Fruit fly (Drosophila melanogaster) whole organism: ENCODE results near the gene CG14151.

Experiments used
- CG8478 ChIP-seq: fragments of >200 bp; optimal IDR thresholded peaks from 2 replicates; lab custom pipeline; 2018; ENCODE audit warnings: inconsistent platforms
- Dll ChIP-seq: fragments of >200 bp; optimal IDR thresholded peaks from 2 replicates; lab custom pipeline; 2017
- usp ChIP-seq: fragments of >200 bp; optimal IDR thresholded peaks from 2 replicates; lab custom pipeline; 2017; ENCODE audit warnings: missing biosample characterization, missing genetic modification characterization, mixed read lengths

DNA sequence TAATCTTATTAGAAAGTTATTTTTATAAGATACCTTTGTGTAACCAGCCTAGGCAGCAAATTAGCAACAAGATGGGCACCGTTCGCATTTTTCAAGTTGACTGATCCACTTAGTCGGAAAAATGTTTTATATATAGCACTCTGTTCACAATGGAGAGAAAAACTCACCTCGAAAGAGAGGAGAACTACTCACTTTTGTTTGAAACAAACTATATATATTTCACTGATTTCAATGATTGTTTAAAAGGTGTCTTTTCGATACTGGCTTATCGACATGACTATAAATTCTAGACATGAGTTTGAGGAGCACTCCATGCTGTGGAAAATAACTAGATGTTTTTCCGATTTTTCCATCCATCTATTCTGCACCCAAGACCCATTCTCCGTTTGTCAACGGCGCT, 4.8 kb downstream of the CG14151 start, which contains the start of gene CG42521:
- no peak for TF ChIP-seq CG8478 (lab: Kevin White, UChicago)
- no peak for TF ChIP-seq usp (GFP tag; lab: Kevin White, UChicago)
- no peak for TF ChIP-seq Dll (lab: Kevin White, UChicago)
